Worm (Caenorhabditis elegans) whole organism, L1 larva: ENCODE data around the gene ethe-1.

Source experiments
- C04F5.9 ChIP-seq: sonication (generic microtip); optimal IDR thresholded peaks from 2 replicates; lab custom pipeline; 2016; ENCODE audit warnings: missing genetic modification characterization, missing compliant biosample characterization
- C16A3.4 ChIP-seq: fragments of 150-350 bp; optimal IDR thresholded peaks from 2 replicates; lab custom pipeline; 2014; ENCODE audit warnings: missing biosample characterization, missing genetic modification characterization
- aha-1 ChIP-seq: fragments of 150-350 bp; optimal IDR thresholded peaks from 2 replicates; lab custom pipeline; 2014; ENCODE audit warnings: missing biosample characterization, missing genetic modification characterization
- alr-1 ChIP-seq: fragments of 200-800 bp; sonication (Bioruptor generic); optimal IDR thresholded peaks from 2 replicates; lab custom pipeline; 2018; ENCODE audit warnings: borderline replicate concordance, mild to moderate bottlenecking, missing genetic modification characterization, missing compliant biosample characterization
- aly-2 ChIP-seq: fragments of 150-350 bp; optimal IDR thresholded peaks from 2 replicates; lab custom pipeline; 2014; ENCODE audit warnings: missing biosample characterization, missing genetic modification characterization
- blmp-1 ChIP-seq: fragments of 150-350 bp; optimal IDR thresholded peaks from 2 replicates; lab custom pipeline; 2014; ENCODE audit warnings: missing biosample characterization, missing genetic modification characterization
- ceh-82 ChIP-seq, 3 experiments: fragments of 150-350 bp in 1 of 3; sonication (generic microtip) in 2 of 3; optimal IDR thresholded peaks; 2 replicates each; lab custom pipeline; 2014 to 2017; ENCODE audit warnings: missing biosample characterization in 3 of 3, missing genetic modification characterization in 3 of 3
- ces-1 ChIP-seq: fragments of 150-350 bp; optimal IDR thresholded peaks from 2 replicates; lab custom pipeline; 2014; ENCODE audit warnings: missing biosample characterization, missing genetic modification reagents, missing genetic modification characterization
- dpl-1 ChIP-seq, 3 experiments: fragments of 150-350 bp in 2 of 3; sonication (generic microtip) in 1 of 3; optimal IDR thresholded peaks; 2 replicates each; lab custom pipeline; 2014 to 2017; ENCODE audit warnings: missing biosample characterization in 3 of 3, missing genetic modification characterization in 3 of 3, missing genetic modification reagents in 3 of 3
- dsc-1 ChIP-seq: sonication (generic microtip); optimal IDR thresholded peaks from 2 replicates; lab custom pipeline; 2016; ENCODE audit warnings: mild to moderate bottlenecking, missing genetic modification characterization, missing compliant biosample characterization
- efl-1 ChIP-seq, 4 experiments: fragments of 150-350 bp; optimal IDR thresholded peaks in 3 of 4; peaks in 1 of 4; 1 replicate in 1 of 4; 2 replicates in 3 of 4; lab custom pipeline; 2014; ENCODE audit warnings: missing biosample characterization in 2 of 4, missing genetic modification characterization in 2 of 4, missing genetic modification reagents in 2 of 4
- efl-3 ChIP-seq: fragments of 200-800 bp; sonication (Bioruptor generic); optimal IDR thresholded peaks from 2 replicates; lab custom pipeline; 2018; ENCODE audit warnings: mild to moderate bottlenecking, missing genetic modification characterization, missing compliant biosample characterization
- egl-13 ChIP-seq: sonication (generic microtip); optimal IDR thresholded peaks from 2 replicates; lab custom pipeline; 2016; ENCODE audit warnings: missing genotype, missing genetic modification reagents, missing genetic modification characterization, missing compliant biosample characterization
- elt-2 ChIP-seq: sonication (generic microtip); optimal IDR thresholded peaks from 2 replicates; lab custom pipeline; 2016; ENCODE audit warnings: missing genetic modification characterization, mild to moderate bottlenecking, inconsistent platforms, missing compliant biosample characterization, missing genetic modification reagents
- elt-3 ChIP-seq, 6 experiments: fragments of 150-350 bp in 1 of 6; sonication (generic microtip); optimal IDR thresholded peaks; 2 replicates each; lab custom pipeline; 2017 to 2018; ENCODE audit warnings: missing biosample characterization in 6 of 6, missing genetic modification characterization in 6 of 6, inconsistent platforms in 1 of 6
- fkh-8 ChIP-seq: sonication (generic microtip); optimal IDR thresholded peaks from 2 replicates; lab custom pipeline; 2016; ENCODE audit warnings: mild to moderate bottlenecking, missing genetic modification characterization, missing compliant biosample characterization
- grh-1 ChIP-seq: fragments of 200-800 bp; sonication (Bioruptor generic); IDR thresholded peaks from 2 replicates; pipeline ENCODE4 v1.3.6; 2022; ENCODE audit warnings: missing genetic modification reagents, missing genetic modification characterization, missing compliant biosample characterization
- irx-1 ChIP-seq: sonication (generic microtip); optimal IDR thresholded peaks from 2 replicates; lab custom pipeline; 2016; ENCODE audit warnings: missing genetic modification characterization, missing compliant biosample characterization
- isw-1 ChIP-seq: fragments of 200-800 bp; sonication (Bioruptor generic); IDR thresholded peaks from 2 replicates; pipeline ENCODE4 v1.3.6; 2022; ENCODE audit warnings: missing genetic modification characterization, missing compliant biosample characterization
- lin-14 ChIP-seq: fragments of 200-800 bp; sonication (Bioruptor generic); optimal IDR thresholded peaks from 2 replicates; lab custom pipeline; 2018; ENCODE audit warnings: mild to moderate bottlenecking, missing genetic modification characterization, moderate library complexity, missing compliant biosample characterization
- lir-3 ChIP-seq: sonication (generic microtip); optimal IDR thresholded peaks from 2 replicates; lab custom pipeline; 2016; ENCODE audit warnings: mild to moderate bottlenecking, missing genetic modification characterization, moderate library complexity, missing compliant biosample characterization; ENCODE audit not compliant: poor library complexity
- lsy-2 ChIP-seq, 2 experiments: fragments of 150-350 bp; optimal IDR thresholded peaks; 2 replicates each; lab custom pipeline; 2014; ENCODE audit warnings: missing biosample characterization in 2 of 2, missing genetic modification characterization in 2 of 2
- mdl-1 ChIP-seq, 2 experiments: fragments of 150-350 bp; optimal IDR thresholded peaks; 2 replicates each; lab custom pipeline; 2014 to 2017; ENCODE audit warnings: missing biosample characterization in 2 of 2, missing genetic modification characterization in 2 of 2, inconsistent platforms in 1 of 2
- mep-1 ChIP-seq: fragments of 150-350 bp; optimal IDR thresholded peaks from 2 replicates; lab custom pipeline; 2014; ENCODE audit warnings: missing biosample characterization, missing genetic modification characterization
- nhr-19 ChIP-seq: fragments of 200-800 bp; sonication (Bioruptor generic); conservative IDR thresholded peaks from 2 replicates; pipeline ENCODE4 v1.3.6; 2022; ENCODE audit warnings: missing genetic modification characterization, missing compliant biosample characterization
- nhr-20 ChIP-seq: sonication (generic microtip); optimal IDR thresholded peaks from 2 replicates; lab custom pipeline; 2016; ENCODE audit warnings: mild to moderate bottlenecking, missing genetic modification characterization, missing compliant biosample characterization
- nhr-237 ChIP-seq: fragments of 150-350 bp; optimal IDR thresholded peaks from 2 replicates; lab custom pipeline; 2014; ENCODE audit warnings: missing biosample characterization, missing genetic modification characterization
- nhr-47 ChIP-seq: sonication (generic microtip); optimal IDR thresholded peaks from 2 replicates; lab custom pipeline; 2016; ENCODE audit warnings: mild to moderate bottlenecking, missing genetic modification characterization, moderate library complexity, missing compliant biosample characterization
- nhr-71 ChIP-seq: sonication (generic microtip); optimal IDR thresholded peaks from 2 replicates; lab custom pipeline; 2016; ENCODE audit warnings: mild to moderate bottlenecking, missing genetic modification characterization, moderate library complexity, missing compliant biosample characterization
- nhr-85 ChIP-seq: sonication (generic microtip); peaks from one replicate; lab custom pipeline; 2016; ENCODE audit warnings: missing genetic modification characterization, inconsistent platforms, missing compliant biosample characterization
- nhr-90 ChIP-seq: sonication (generic microtip); optimal IDR thresholded peaks from 2 replicates; lab custom pipeline; 2016; ENCODE audit warnings: mild to moderate bottlenecking, missing genetic modification characterization, missing compliant biosample characterization; ENCODE audit not compliant: poor library complexity
- pag-3 ChIP-seq: sonication (generic microtip); optimal IDR thresholded peaks from 2 replicates; lab custom pipeline; 2017; ENCODE audit warnings: missing genetic modification characterization, mild to moderate bottlenecking, missing compliant biosample characterization, antibody characterized with exemption, borderline replicate concordance; ENCODE audit not compliant: insufficient read depth
- rnt-1 ChIP-seq: sonication (generic microtip); optimal IDR thresholded peaks from 2 replicates; lab custom pipeline; 2016; ENCODE audit warnings: mild to moderate bottlenecking, missing genetic modification characterization, moderate library complexity, missing compliant biosample characterization
- skn-1 ChIP-seq: fragments of 150-350 bp; optimal IDR thresholded peaks from 2 replicates; lab custom pipeline; 2014; ENCODE audit warnings: missing biosample characterization, missing genetic modification characterization
- snpc-4 ChIP-seq: fragments of 150-350 bp; optimal IDR thresholded peaks from 2 replicates; lab custom pipeline; 2014; ENCODE audit warnings: missing biosample characterization, missing genetic modification characterization
- snu-23 ChIP-seq: sonication (generic microtip); optimal IDR thresholded peaks from 2 replicates; lab custom pipeline; 2016; ENCODE audit warnings: missing genetic modification characterization, missing compliant biosample characterization
- sox-4 ChIP-seq: sonication (generic microtip); optimal IDR thresholded peaks from 2 replicates; lab custom pipeline; 2016; ENCODE audit warnings: missing genetic modification characterization, missing compliant biosample characterization
- sptf-1 ChIP-seq: fragments of 150-350 bp; optimal IDR thresholded peaks from 2 replicates; lab custom pipeline; 2014; ENCODE audit warnings: missing biosample characterization, missing genetic modification characterization
- swsn-7 ChIP-seq: sonication (generic microtip); optimal IDR thresholded peaks from 2 replicates; lab custom pipeline; 2016; ENCODE audit warnings: missing genetic modification characterization, missing compliant biosample characterization
- tbx-2 ChIP-seq: sonication (generic microtip); optimal IDR thresholded peaks from 2 replicates; lab custom pipeline; 2016; ENCODE audit warnings: missing genetic modification characterization, missing compliant biosample characterization
- tlp-1 ChIP-seq: fragments of 150-350 bp; optimal IDR thresholded peaks from 2 replicates; lab custom pipeline; 2014; ENCODE audit warnings: missing biosample characterization, missing genetic modification characterization
- unc-62 ChIP-seq: fragments of 150-350 bp; optimal IDR thresholded peaks from 2 replicates; lab custom pipeline; 2014; ENCODE audit warnings: missing biosample characterization, missing genetic modification reagents, missing genetic modification characterization
- xbp-1 ChIP-seq: sonication (generic microtip); optimal IDR thresholded peaks from 2 replicates; lab custom pipeline; 2016; ENCODE audit warnings: missing genetic modification characterization, missing compliant biosample characterization
- zip-4 ChIP-seq: fragments of 200-800 bp; sonication (Bioruptor generic); optimal IDR thresholded peaks from 2 replicates; lab custom pipeline; 2018; ENCODE audit warnings: mild to moderate bottlenecking, missing genetic modification characterization, moderate library complexity, missing compliant biosample characterization
- ztf-4 ChIP-seq: fragments of 150-350 bp; optimal IDR thresholded peaks from 2 replicates; lab custom pipeline; 2014; ENCODE audit warnings: missing biosample characterization, missing genetic modification characterization

ethe-1 gene

ce11 chrIV:9477135-9477928 is 31.2 kb downstream of the ethe-1 start, which contains the start of gene wrt-3:
Gene wrt-3 (minus strand): TSS chrIV:9477456.
- TF ChIP-seq sptf-1 (tag; lab: Kevin White, UChicago) (no peak), nhr-20 (tag; lab: Kevin White, UChicago) (peak; percentile 24), snpc-4 (tag; lab: Kevin White, UChicago) (peak; percentile 57), lir-3 (tag; lab: Kevin White, UChicago) (peak; percentile 16), aha-1 (tag; lab: Kevin White, UChicago) (no peak), ztf-4 (no peak), xbp-1 (tag; lab: Kevin White, UChicago) (peak; percentile 44), tlp-1 (tag; lab: Kevin White, UChicago) (no peak), lsy-2 (tag; optimal IDR thresholded peaks at IDR 0.05; lab: Kevin White, UChicago) (peak in 1 of 2 experiments; percentile 40), unc-62 (no peak), tbx-2 (tag; lab: Kevin White, UChicago) (no peak), lin-14 (GFP tag; lab: Kevin White, UChicago) (peak; percentile 73), nhr-90 (peak; percentile 68), rnt-1 (tag; lab: Kevin White, UChicago) (peak; percentile 44), nhr-237 (tag; lab: Kevin White, UChicago) (no peak), efl-1 (optimal IDR thresholded peaks at IDR 0.05; lab: Kevin White, UChicago) (peak; percentile 22 to 43), efl-1 (GFP tag; optimal IDR thresholded peaks at IDR 0.05 in 1 of 2; lab: Kevin White, UChicago) (peak in 1 of 2 experiments; percentile 93), irx-1 (tag; lab: Kevin White, UChicago) (peak; percentile 43), zip-4 (peak; percentile 20), isw-1 (no peak), snu-23 (GFP tag; lab: Kevin White, UChicago) (peak; percentile 56), ces-1 (GFP tag; lab: Kevin White, UChicago) (no peak), nhr-85 (peak; percentile 89), alr-1 (tag; lab: Kevin White, UChicago) (no peak), elt-3 (tag; optimal IDR thresholded peaks at IDR 0.05; lab: Kevin White, UChicago) (peak in 3 of 6 experiments; percentile 3 to 43 (median 23)), dpl-1 (GFP tag; optimal IDR thresholded peaks at IDR 0.05; lab: Kevin White, UChicago) (peak in 1 of 3 experiments; percentile 29), C04F5.9 (tag; lab: Kevin White, UChicago) (no peak), nhr-19 (GFP tag; lab: Robert Waterston, UW) (peak; percentile 53), elt-2 (tag; lab: Kevin White, UChicago) (peak; percentile 14), nhr-47 (tag; lab: Kevin White, UChicago) (peak; percentile 65), pag-3 (tag; lab: Kevin White, UChicago) (peak; percentile 64), dsc-1 (tag; lab: Kevin White, UChicago) (peak; percentile 27), fkh-8 (tag; lab: Kevin White, UChicago) (peak; percentile 9), skn-1 (tag; lab: Kevin White, UChicago) (no peak), efl-3 (GFP tag; lab: Kevin White, UChicago) (no peak), mdl-1 (tag; optimal IDR thresholded peaks at IDR 0.05; lab: Kevin White, UChicago) (peak in 1 of 2 experiments; percentile 45), aly-2 (tag; lab: Kevin White, UChicago) (peak; percentile 39), sox-4 (tag; lab: Kevin White, UChicago) (peak; percentile 40), swsn-7 (peak; percentile 53), grh-1 (GFP tag; lab: Robert Waterston, UW) (peak; percentile 41), C16A3.4 (tag; lab: Kevin White, UChicago) (peak; percentile 49), ceh-82 (tag; optimal IDR thresholded peaks at IDR 0.05; lab: Kevin White, UChicago) (peak in 2 of 3 experiments; percentile 10 to 40), mep-1 (tag; lab: Kevin White, UChicago) (peak; percentile 67), blmp-1 (tag; lab: Kevin White, UChicago) (peak; percentile 89), nhr-71 (tag; lab: Kevin White, UChicago) (peak; percentile 57), egl-13 (tag; lab: Kevin White, UChicago) (peak; percentile 18)
